Fruit fly (Drosophila melanogaster) whole organism, adult: ENCODE results near the gene CG5126.

Experiments used
- CG12768 ChIP-seq: fragments of 200-800 bp; sonication (Bioruptor generic); optimal IDR thresholded peaks from 2 replicates; lab custom pipeline; 2017; ENCODE audit warnings: missing biosample characterization, missing genetic modification characterization, mild to moderate bottlenecking, moderate library complexity, missing genetic modification reagents
- CG1620 ChIP-seq: fragments of 200-800 bp; sonication (Bioruptor generic); optimal IDR thresholded peaks from 2 replicates; lab custom pipeline; 2016; ENCODE audit warnings: missing biosample characterization, missing genetic modification characterization
- Clk ChIP-seq: fragments of 200-800 bp; sonication (Bioruptor generic); optimal IDR thresholded peaks from 2 replicates; lab custom pipeline; 2017; ENCODE audit warnings: missing biosample characterization, missing genetic modification characterization
- bab1 ChIP-seq: fragments of 200-800 bp; sonication (Bioruptor generic); optimal IDR thresholded peaks from 3 replicates; lab custom pipeline; 2019; ENCODE audit warnings: missing biosample characterization, mild to moderate bottlenecking, missing genetic modification characterization, moderate library complexity
- pad ChIP-seq: fragments of 200-800 bp; sonication (Bioruptor generic); optimal IDR thresholded peaks from 3 replicates; lab custom pipeline; 2017; ENCODE audit warnings: missing biosample characterization, missing genetic modification characterization, mild to moderate bottlenecking, moderate library complexity, missing genetic modification reagents
- tj ChIP-seq: fragments of 200-800 bp; sonication (Bioruptor generic); optimal IDR thresholded peaks from 3 replicates; lab custom pipeline; 2017; ENCODE audit warnings: missing biosample characterization, mild to moderate bottlenecking, missing genetic modification characterization, moderate library complexity

DNA sequence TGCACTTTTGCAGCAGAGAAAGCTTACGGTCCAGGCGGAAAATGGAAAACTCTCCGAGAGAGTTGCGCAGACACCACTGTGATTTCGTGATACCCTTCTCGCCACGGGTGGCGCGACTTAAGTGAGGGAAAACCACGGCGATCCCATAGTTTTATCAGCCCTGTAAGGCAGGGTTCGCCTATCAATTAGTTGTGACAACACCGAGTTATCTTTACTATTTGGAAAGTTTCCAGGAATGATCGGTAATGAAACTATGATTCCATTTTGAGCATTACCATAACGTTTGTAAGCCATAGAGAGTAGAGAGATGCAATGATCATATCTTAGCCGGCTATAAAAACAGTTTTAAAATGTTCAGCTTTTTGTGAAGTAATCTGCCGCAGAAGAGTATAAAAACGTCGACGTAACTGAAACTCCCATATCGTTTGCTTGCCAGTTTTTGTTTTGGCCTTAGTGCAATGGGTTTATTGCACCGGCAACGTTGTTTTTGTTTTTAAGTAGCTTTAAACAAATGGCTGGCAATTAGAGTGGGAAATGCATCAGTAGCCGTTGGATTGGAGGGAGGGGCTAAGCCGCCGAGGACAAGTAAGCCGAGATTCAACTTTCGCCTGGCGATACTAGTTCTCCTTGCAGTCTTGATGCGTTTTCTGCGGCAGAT, 27.1 kb downstream of the CG5126 start:
- no peak for TF ChIP-seq CG12768 (GFP tag; lab: Kevin White, UChicago)
- no peak for TF ChIP-seq tj (GFP tag; lab: Kevin White, UChicago)
- TF ChIP-seq bab1 (GFP tag; lab: Kevin White, UChicago), result no peak
- TF ChIP-seq pad (GFP tag; lab: Kevin White, UChicago), result no peak
- no peak for TF ChIP-seq Clk (GFP tag; lab: Kevin White, UChicago)
- TF ChIP-seq CG1620 (GFP tag; lab: Kevin White, UChicago), result no peak
